Worm (Caenorhabditis elegans) whole organism, late embryonic: ENCODE data around the gene C04H5.1.

Experiments used
- ceh-22 ChIP-seq: sonication (generic microtip); optimal IDR thresholded peaks from 2 replicates; lab custom pipeline; 2017; ENCODE audit warnings: missing biosample characterization, missing genetic modification characterization
- ceh-31 ChIP-seq: sonication (generic microtip); optimal IDR thresholded peaks from 2 replicates; lab custom pipeline; 2016; ENCODE audit warnings: missing genetic modification characterization, missing compliant biosample characterization

DNA sequence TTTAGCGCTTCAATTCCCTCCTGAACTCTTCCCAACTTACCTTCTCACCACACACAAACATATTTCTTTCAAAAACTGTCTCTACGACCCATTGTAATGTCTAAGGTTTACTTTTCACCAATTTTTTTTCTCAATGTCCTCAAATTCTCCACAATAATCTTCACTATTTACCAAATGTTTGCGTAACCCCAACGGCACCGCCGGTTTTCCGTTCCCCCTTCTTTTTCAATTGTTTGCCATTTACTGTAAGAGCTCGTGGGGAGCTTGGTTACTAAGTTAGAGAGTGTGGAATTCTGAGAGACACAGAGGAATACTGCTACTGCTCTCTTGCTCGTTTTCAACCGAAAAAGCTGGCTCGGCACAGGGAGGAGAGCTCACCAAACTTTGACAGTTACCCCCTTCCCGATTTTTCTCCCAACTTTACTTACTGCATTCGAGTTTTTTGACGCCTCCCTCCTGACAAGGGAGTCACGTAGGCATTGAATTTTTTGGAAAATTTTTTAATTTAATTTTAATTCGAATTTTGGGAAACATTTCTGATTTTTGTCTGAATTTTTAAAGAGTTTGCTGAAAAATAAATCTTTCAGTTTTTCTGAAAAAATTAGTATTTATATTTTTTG, 36.6 kb downstream of the C04H5.1 start:
- TF ChIP-seq ceh-31 (tag; lab: Kevin White, UChicago) (no peak), ceh-22 (tag; lab: Kevin White, UChicago) (no peak)
